Worm (Caenorhabditis elegans): ENCODE measurements around the gene ltd-1.

DNA sequence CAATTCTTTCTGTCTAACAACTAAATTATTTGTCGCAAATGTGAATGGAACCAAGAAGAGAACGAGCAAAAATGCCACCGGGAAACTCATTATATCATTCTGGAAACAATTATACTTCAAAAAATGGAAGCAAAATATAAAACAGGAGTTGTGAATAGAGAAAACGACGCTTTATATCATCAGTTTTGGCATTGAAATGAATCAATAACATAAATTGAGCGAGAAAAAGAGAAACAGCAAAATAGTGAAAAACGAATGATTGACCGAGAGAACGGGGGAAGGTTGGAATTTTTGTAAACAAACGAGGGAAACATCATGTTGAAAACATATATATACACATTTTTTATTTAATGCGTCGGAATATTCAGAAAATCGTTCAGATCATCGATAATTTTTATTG lies 44.3 kb upstream of the ltd-1 start, which contains the start of gene ctns-1:
- TF ChIP-seq ama-1 (optimal IDR thresholded peaks at IDR 0.05) (no peak), flt-1 (GFP tag; IDR thresholded peaks at IDR 0.05) (no peak), scrt-1 (GFP tag; IDR thresholded peaks at IDR 0.05) (no peak), F13C5.2 (tag; optimal IDR thresholded peaks at IDR 0.05) (no peak), tra-4 (tag; optimal IDR thresholded peaks at IDR 0.05) (no peak), hmbx-1 (tag; optimal IDR thresholded peaks at IDR 0.05) (no peak), ceh-36 (tag; optimal IDR thresholded peaks at IDR 0.05) (no peak), ets-7 (tag; optimal IDR thresholded peaks at IDR 0.05) (no peak), ceh-13 (GFP tag; optimal IDR thresholded peaks at IDR 0.05) (no peak), hnd-1 (tag; optimal IDR thresholded peaks at IDR 0.05) (no peak), sea-1 (GFP tag; conservative IDR thresholded peaks at IDR 0.05) (no peak), B0310.2 (tag; optimal IDR thresholded peaks at IDR 0.05) (no peak), tbx-11 (GFP tag; IDR thresholded peaks at IDR 0.05) (no peak)
